Fruit fly (Drosophila melanogaster) ovary, adult (tissue): ENCODE measurements around the gene Ccn.

Source experiments
- CG17801 ChIP-seq: fragments of 200-800 bp; optimal IDR thresholded peaks from 2 replicates; lab custom pipeline; 2019; ENCODE audit warnings: missing biosample characterization, mild to moderate bottlenecking, missing genetic modification characterization, moderate library complexity; ENCODE audit not compliant: partially characterized antibody

The Ccn gene

dm6 chr3L:17657728-17658379, 32.0 kb upstream of the Ccn start:
- TF ChIP-seq CG17801 (GFP tag; lab: Kevin White, UChicago): peak; percentile 17

dm6 chr3L:17658423-17659267, 31.2 kb upstream of the Ccn start:
- peak; percentile 87 for TF ChIP-seq CG17801 (GFP tag; lab: Kevin White, UChicago)

- no peak for TF ChIP-seq CG17801 (GFP tag; lab: Kevin White, UChicago)
Measured at dm6 chr3L:17659268-17659589, 30.6 kb upstream of the Ccn start.

dm6 chr3L:17663647-17664046, 26.2 kb upstream of the Ccn start:
- no peak for TF ChIP-seq CG17801 (GFP tag; lab: Kevin White, UChicago)

dm6 chr3L:17665084-17665576, 24.7 kb upstream of the Ccn start:
- TF ChIP-seq CG17801 (GFP tag; lab: Kevin White, UChicago): no peak

- no peak for TF ChIP-seq CG17801 (GFP tag; lab: Kevin White, UChicago)
Measured at dm6 chr3L:17667642-17668362, 22.0 kb upstream of the Ccn start.

- no peak for TF ChIP-seq CG17801 (GFP tag; lab: Kevin White, UChicago)
Measured at dm6 chr3L:17668386-17668944, 21.4 kb upstream of the Ccn start.

- peak; percentile 63 for TF ChIP-seq CG17801 (GFP tag; lab: Kevin White, UChicago)
Measured at dm6 chr3L:17668945-17669779, 20.7 kb upstream of the Ccn start, which contains the start of gene Crtc. Gene Crtc, minus strand, starts transcription at chr3L:17669234.

dm6 chr3L:17671322-17671721, 18.5 kb upstream of the Ccn start, which contains the start of gene CG34251:
Gene CG34251, plus strand, starts transcription at chr3L:17671622.
- no peak for TF ChIP-seq CG17801 (GFP tag; lab: Kevin White, UChicago)

- no peak for TF ChIP-seq CG17801 (GFP tag; lab: Kevin White, UChicago)
Measured at dm6 chr3L:17671768-17672167, 18.0 kb upstream of the Ccn start.

dm6 chr3L:17719754-17720153, 29.9 kb downstream of the Ccn start, which contains the start of gene CheB74a:
Gene CheB74a, minus strand, starts transcription at chr3L:17719854.
- no peak for TF ChIP-seq CG17801 (GFP tag; lab: Kevin White, UChicago)

- TF ChIP-seq CG17801 (GFP tag; lab: Kevin White, UChicago): no peak
Measured at dm6 chr3L:17729278-17729677, 39.5 kb downstream of the Ccn start, which contains the start of gene CG6052. Gene CG6052, minus strand, starts transcription at chr3L:17729378.

- TF ChIP-seq CG17801 (GFP tag; lab: Kevin White, UChicago): no peak
Measured at dm6 chr3L:17739627-17740026, 49.8 kb downstream of the Ccn start.

- peak; percentile 77 for TF ChIP-seq CG17801 (GFP tag; lab: Kevin White, UChicago)
Measured at dm6 chr3L:17740471-17740870, 50.7 kb downstream of the Ccn start, which contains the start of gene CG7460. Gene CG7460, plus strand, starts transcription at chr3L:17740540.
